Worm (Caenorhabditis elegans) whole organism, dauer: ENCODE data around the gene K09E3.7.
"Not testable (repeated sequence)": the region's sequence is repeated elsewhere in the genome, so short reads cannot be mapped to it uniquely, and the experiment has no call there.

Experiments used
- unc-62 ChIP-seq: sonication (generic microtip); optimal IDR thresholded peaks from 2 replicates; lab custom pipeline; 2017; ENCODE audit warnings: missing biosample characterization, missing genetic modification reagents, missing genetic modification characterization

K09E3.7 gene

DNA sequence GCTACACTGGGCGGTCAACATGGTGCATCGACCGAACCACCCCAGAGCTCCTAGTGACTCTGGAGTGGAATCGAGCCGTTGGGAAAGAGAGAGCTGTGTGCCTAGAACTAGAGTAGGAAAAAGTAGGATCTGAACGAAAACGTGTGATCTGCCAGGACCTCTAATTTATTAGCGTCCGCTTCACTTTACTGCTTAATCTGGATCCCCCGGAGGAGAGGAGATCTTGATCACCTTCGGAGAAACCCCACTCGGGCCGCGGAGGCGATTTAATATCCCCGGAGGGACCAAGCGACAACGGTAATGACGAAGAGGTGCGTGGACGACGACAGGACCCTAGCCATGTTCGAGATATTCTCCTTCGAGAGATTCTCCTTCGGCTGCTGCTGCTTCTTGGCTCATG lies 17.0 kb downstream of the K09E3.7 start, which contains the start of gene K09E3.2:
Gene K09E3.2, plus strand, starts transcription at position 301 of the 400 bp plus-strand sequence.
- not testable (repeated sequence) for TF ChIP-seq unc-62 (GFP tag; lab: Kevin White, UChicago)

DNA sequence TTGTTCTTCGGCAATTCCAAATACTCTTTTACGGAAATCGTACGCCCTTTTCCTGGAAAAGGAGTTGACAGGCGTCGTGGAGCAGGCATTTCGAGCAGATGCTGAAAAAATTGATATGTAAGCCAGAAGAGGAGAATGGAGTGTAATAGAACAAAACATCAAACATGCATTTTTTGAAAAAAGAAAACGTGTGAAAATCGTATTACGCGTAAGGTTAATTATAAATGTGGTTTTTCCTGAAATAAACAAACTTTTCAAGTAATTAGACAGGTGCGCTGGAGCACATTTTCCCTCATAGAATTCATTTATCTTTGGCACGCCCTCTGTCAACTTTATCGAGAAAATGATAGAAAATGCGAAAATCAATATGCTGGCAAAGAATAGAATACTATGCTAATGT lies 19.2 kb downstream of the K09E3.7 start, which contains the start of gene lido-6:
Gene lido-6, minus strand, starts transcription at position 101 of the 400 bp plus-strand sequence.
- TF ChIP-seq unc-62 (GFP tag; lab: Kevin White, UChicago), result no peak

DNA sequence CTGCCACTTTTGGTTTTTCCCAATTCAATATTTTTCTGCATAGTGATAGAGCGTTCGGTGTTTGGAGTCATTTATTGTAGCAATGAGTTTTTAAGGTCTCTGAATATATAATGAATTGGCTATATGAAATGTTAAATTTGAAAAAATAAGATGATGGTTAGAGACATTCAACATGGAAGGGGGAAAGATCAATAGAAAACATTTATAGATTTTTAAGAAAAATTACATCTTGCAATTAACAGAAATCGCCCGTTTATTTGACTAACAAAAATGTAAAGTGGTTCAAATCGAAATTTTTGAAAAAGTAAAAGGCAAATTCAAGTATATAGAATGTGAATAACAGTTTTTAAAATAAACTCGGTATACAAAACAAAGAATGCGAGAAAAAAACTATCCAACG lies 23.8 kb downstream of the K09E3.7 start, which contains the start of gene lido-5:
Gene lido-5, minus strand, starts transcription at position 101 of the 400 bp plus-strand sequence.
- no peak for TF ChIP-seq unc-62 (GFP tag; lab: Kevin White, UChicago)

DNA sequence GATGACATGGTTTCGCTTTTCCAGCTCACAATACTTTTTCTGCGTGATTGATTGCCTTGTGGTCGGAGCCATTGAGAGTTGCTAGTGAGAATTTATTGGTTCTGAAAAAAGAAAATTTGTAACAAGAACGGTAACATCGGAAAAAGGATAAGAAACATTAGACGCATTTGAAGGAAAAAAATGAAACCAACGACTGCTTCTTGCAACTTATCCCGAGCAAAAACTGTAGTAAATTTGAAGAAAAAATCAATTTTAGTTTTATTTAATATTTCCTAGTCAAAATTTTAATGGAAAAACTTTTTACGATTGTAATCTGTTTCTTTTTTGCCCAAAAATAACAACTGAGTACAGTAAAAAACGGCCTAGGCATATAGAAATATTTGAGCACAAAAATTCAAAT lies 26.7 kb downstream of the K09E3.7 start, which contains the start of gene lido-4:
Gene lido-4, minus strand, starts transcription at position 101 of the 400 bp plus-strand sequence.
- TF ChIP-seq unc-62 (GFP tag; lab: Kevin White, UChicago), result no peak

DNA sequence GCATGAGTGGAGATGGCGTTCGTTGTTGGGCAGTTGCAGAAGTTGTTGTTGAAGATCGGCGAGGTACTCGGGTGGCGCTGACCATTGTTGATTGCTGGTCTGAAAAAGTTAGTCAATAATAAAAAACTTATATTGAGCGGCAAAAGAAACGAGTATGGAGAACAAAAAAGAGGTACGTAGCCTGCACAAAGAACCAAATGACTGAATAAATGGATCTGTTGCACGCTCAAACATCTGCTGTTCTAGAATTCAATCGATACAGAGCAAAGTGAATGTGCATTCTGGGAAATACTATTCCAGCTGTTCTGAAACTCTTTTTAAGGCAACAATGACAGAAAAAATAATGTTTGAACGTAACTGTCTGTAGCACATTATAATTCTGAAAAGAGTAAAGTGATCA lies 33.7 kb downstream of the K09E3.7 start, which contains the start of gene lido-2:
Gene lido-2, minus strand, starts transcription at position 101 of the 400 bp plus-strand sequence.
- TF ChIP-seq unc-62 (GFP tag; lab: Kevin White, UChicago), result no peak

DNA sequence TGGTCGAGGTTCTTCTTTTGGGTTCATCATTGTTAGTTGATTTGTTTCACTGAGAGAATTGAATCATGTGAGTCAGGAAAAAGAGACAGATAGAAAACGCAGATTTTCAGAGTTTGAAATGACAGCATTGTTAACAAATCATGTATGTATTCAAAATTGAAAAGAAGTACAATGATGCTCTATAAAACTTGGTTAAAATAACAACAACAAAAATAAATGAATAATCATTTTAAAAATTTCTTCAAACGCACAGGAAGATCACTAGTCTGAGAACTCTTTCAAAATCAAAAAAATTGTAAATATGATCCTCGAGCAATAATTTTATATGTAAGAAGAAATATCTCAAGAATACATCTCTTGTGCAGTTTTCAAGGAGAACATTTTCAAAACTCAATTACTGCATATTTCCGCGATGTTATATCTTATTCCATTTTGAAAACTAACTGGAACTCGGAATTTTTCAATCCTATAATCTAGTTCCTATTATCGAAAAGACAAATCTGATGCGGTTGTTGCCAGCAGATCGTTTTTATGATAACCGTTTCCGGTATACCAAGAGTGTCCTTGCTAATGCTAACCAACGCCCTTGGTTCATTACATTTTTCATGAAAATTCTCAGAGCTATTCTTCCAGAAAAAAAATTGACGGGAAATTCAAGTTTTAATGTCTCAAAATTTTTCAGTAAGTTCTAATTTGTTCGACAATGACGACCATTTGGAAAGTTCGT lies 37.7 kb downstream of the K09E3.7 start, which contains the start of gene lido-1:
Gene lido-1, minus strand, starts transcription at position 51 of the 727 bp plus-strand sequence.
- TF ChIP-seq unc-62 (GFP tag; lab: Kevin White, UChicago), result no peak

DNA sequence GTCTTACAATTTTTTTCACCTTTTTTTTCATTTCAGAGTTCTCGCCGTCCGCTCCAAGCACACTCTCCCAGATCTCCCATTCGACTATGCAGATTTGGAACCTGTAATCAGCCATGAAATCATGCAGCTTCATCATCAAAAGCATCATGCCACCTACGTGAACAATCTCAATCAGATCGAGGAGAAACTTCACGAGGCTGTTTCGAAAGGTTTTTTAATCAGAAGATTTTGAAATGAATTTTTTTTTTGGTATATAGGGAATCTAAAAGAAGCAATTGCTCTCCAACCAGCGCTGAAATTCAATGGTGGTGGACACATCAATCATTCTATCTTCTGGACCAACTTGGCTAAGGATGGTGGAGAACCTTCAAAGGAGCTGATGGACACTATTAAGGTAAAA lies 41.1 kb downstream of the K09E3.7 start, which contains the start of gene C08A9.3:
Gene C08A9.3, minus strand, starts transcription at position 101 of the 400 bp plus-strand sequence.
- no peak for TF ChIP-seq unc-62 (GFP tag; lab: Kevin White, UChicago)

DNA sequence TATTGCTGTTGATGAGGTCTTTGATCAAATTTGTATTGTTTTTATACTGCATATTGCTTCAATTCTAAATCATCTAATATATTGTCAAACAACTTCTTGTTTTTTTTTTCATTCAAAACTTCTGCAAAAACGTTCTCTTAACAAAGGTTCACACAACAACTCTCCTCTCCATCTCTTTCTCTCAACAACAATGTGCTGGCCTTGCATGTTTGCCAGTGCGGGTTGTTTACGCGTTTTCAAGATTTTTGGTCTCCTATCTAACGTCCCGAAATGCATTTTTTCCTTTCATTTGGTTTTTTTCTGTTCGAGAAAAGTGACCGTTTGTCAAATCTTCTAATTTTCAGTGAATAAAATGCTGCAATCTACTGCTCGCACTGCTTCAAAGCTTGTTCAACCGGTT lies 41.9 kb downstream of the K09E3.7 start, which contains the start of gene sod-3:
Gene sod-3, plus strand, starts transcription at position 338 of the 400 bp plus-strand sequence.
- TF ChIP-seq unc-62 (GFP tag; lab: Kevin White, UChicago), result no peak
